Worm (Caenorhabditis elegans): ENCODE data around the gene srh-19.
A peak's percentile ranks its signal among the peaks of the same experiment; 100 is the strongest.

Gene srh-19

DNA sequence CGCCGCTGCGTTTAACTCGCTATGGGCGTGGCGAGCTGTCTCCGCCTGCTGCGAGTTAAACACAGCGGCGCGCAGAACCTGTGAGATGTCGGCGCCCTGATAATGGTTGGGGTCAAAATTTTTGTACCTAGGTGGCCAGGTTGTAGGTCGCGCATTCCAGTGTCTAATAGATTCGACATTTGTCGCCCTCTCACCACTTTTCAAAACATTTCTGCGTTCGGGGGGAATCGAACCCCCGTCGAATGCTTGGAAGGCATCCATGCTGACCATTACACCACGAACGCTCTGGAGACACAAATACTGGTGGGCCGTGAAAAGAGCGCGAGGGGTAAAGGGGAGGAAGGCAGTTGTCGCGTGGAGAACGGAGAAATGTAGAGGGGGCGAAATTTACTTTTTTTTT is 33.6 kb upstream of the srh-19 start:
- TF ChIP-seq fkh-2 (tag; optimal IDR thresholded peaks at IDR 0.05) (no peak), zag-1 (tag; optimal IDR thresholded peaks at IDR 0.05) (no peak), aly-2 (tag; optimal IDR thresholded peaks at IDR 0.05) (no peak), sea-2 (GFP tag; optimal IDR thresholded peaks at IDR 0.05) (no peak), elt-1 (tag; optimal IDR thresholded peaks at IDR 0.05) (no peak), unc-62 (GFP tag; optimal IDR thresholded peaks at IDR 0.05) (no peak), daf-12 (tag; optimal IDR thresholded peaks at IDR 0.05) (no peak), nhr-25 (tag; optimal IDR thresholded peaks at IDR 0.05) (peak; percentile 53), pqm-1 (tag; optimal IDR thresholded peaks at IDR 0.05) (no peak), nhr-28 (tag; optimal IDR thresholded peaks at IDR 0.05) (no peak), R02D3.7 (tag; optimal IDR thresholded peaks at IDR 0.05) (no peak), ZK546.5 (tag; optimal IDR thresholded peaks at IDR 0.05) (no peak), nfya-1 (tag; optimal IDR thresholded peaks at IDR 0.05; ENCODE audit: insufficient read depth) (peak; percentile 34), eor-1 (tag; optimal IDR thresholded peaks at IDR 0.05) (no peak), snpc-4 (tag; optimal IDR thresholded peaks at IDR 0.05) (no peak), lin-15B (tag; optimal IDR thresholded peaks at IDR 0.05) (no peak), fos-1 (tag; optimal IDR thresholded peaks at IDR 0.05) (no peak), ztf-4 (tag; optimal IDR thresholded peaks at IDR 0.05) (no peak), mdl-1 (tag; optimal IDR thresholded peaks at IDR 0.05) (no peak), hmg-11 (tag; optimal IDR thresholded peaks at IDR 0.05) (peak; percentile 90), mml-1 (tag; optimal IDR thresholded peaks at IDR 0.05) (no peak), ceh-28 (tag; optimal IDR thresholded peaks at IDR 0.05) (peak; percentile 29), egl-5 (tag; optimal IDR thresholded peaks at IDR 0.05) (peak; percentile 48), elt-3 (tag; optimal IDR thresholded peaks at IDR 0.05) (no peak), egl-27 (tag; optimal IDR thresholded peaks at IDR 0.05) (no peak), fkh-10 (GFP tag; optimal IDR thresholded peaks at IDR 0.05) (no peak), nhr-11 (tag; optimal IDR thresholded peaks at IDR 0.05) (no peak), nhr-43 (tag; optimal IDR thresholded peaks at IDR 0.05; ENCODE audit: poor library complexity, severe bottlenecking) (peak; percentile 76), ceh-82 (tag; optimal IDR thresholded peaks at IDR 0.05) (no peak), unc-39 (tag; optimal IDR thresholded peaks at IDR 0.05) (no peak), nhr-237 (tag; optimal IDR thresholded peaks at IDR 0.05) (no peak), elt-2 (tag; optimal IDR thresholded peaks at IDR 0.05) (peak; percentile 32), jun-1 (tag; optimal IDR thresholded peaks at IDR 0.05) (peak; percentile 44), ama-1 (optimal IDR thresholded peaks at IDR 0.05) (no peak), ceh-9 (tag; optimal IDR thresholded peaks at IDR 0.05) (no peak), lin-39 (tag; optimal IDR thresholded peaks at IDR 0.05) (no peak), nhr-12 (tag; optimal IDR thresholded peaks at IDR 0.05) (no peak), tbx-2 (tag; optimal IDR thresholded peaks at IDR 0.05) (peak; percentile 81), lsy-12 (tag; optimal IDR thresholded peaks at IDR 0.05) (peak; percentile 2), nhr-67 (tag; optimal IDR thresholded peaks at IDR 0.05) (no peak), nhr-77 (tag; optimal IDR thresholded peaks at IDR 0.05) (peak; percentile 16), nhr-76 (tag; optimal IDR thresholded peaks at IDR 0.05) (no peak), ztf-11 (tag; optimal IDR thresholded peaks at IDR 0.05) (no peak), nhr-23 (tag; optimal IDR thresholded peaks at IDR 0.05) (peak; percentile 47), skn-1 (tag; optimal IDR thresholded peaks at IDR 0.05) (no peak), pha-4 (tag; optimal IDR thresholded peaks at IDR 0.05) (peak; percentile 53), ceh-16 (tag; optimal IDR thresholded peaks at IDR 0.05) (no peak)

- no peak for TF ChIP-seq skn-1 (tag; optimal IDR thresholded peaks at IDR 0.05)
- no peak for TF ChIP-seq unc-62 (GFP tag; optimal IDR thresholded peaks at IDR 0.05)
- no peak for TF ChIP-seq nhr-25 (tag; optimal IDR thresholded peaks at IDR 0.05)
- no peak for TF ChIP-seq ztf-4 (tag; optimal IDR thresholded peaks at IDR 0.05)
- TF ChIP-seq elt-3 (tag; optimal IDR thresholded peaks at IDR 0.05) = no peak
- no peak for TF ChIP-seq fos-1 (tag; optimal IDR thresholded peaks at IDR 0.05)
- TF ChIP-seq jun-1 (tag; optimal IDR thresholded peaks at IDR 0.05) = no peak
- TF ChIP-seq zag-1 (tag; optimal IDR thresholded peaks at IDR 0.05) = no peak
- TF ChIP-seq pha-4 (tag; optimal IDR thresholded peaks at IDR 0.05) = no peak
- no peak for TF ChIP-seq egl-5 (tag; optimal IDR thresholded peaks at IDR 0.05)
- no peak for TF ChIP-seq elt-2 (tag; optimal IDR thresholded peaks at IDR 0.05)
- no peak for TF ChIP-seq nhr-28 (tag; optimal IDR thresholded peaks at IDR 0.05)
- TF ChIP-seq ztf-11 (tag; optimal IDR thresholded peaks at IDR 0.05) = no peak
- TF ChIP-seq nhr-237 (tag; optimal IDR thresholded peaks at IDR 0.05) = no peak
- no peak for TF ChIP-seq nhr-11 (tag; optimal IDR thresholded peaks at IDR 0.05)
Observed at ce11 chrX:1381565-1381964, 31.4 kb upstream of the srh-19 start, which contains the start of gene F56C3.10. TSS of gene F56C3.10 (minus strand) at chrX:1381665.

All from whole organism, L3 larva.